Fruit fly (Drosophila melanogaster): ENCODE measurements around the gene CG13931.

dm6 chr3L:1741655-1742551 lies 39.7 kb upstream of the CG13931 start:
- TF ChIP-seq CG11902 (GFP tag; optimal IDR thresholded peaks at IDR 0.05) (no peak), lz (GFP tag; optimal IDR thresholded peaks at IDR 0.05) (no peak), CG11762 (GFP tag; optimal IDR thresholded peaks at IDR 0.05; ENCODE audit: insufficient read depth) (no peak), Blimp-1 (GFP tag; optimal IDR thresholded peaks at IDR 0.05) (no peak)
